Worm (Caenorhabditis elegans) whole organism, mixed stage, embryonic: Measurements from ENCODE around the gene oig-2.

Experiments used
- bed-3 ChIP-seq: fragments of 200-800 bp; sonication (Bioruptor generic); optimal IDR thresholded peaks from 3 replicates; lab custom pipeline; 2018; ENCODE audit warnings: mild to moderate bottlenecking, missing genetic modification characterization, moderate library complexity, missing compliant biosample characterization
- blmp-1 ChIP-seq: fragments of 150-350 bp; optimal IDR thresholded peaks from 2 replicates; lab custom pipeline; 2014; ENCODE audit warnings: missing biosample characterization, missing genetic modification characterization
- ceh-39 ChIP-seq: fragments of 150-350 bp; optimal IDR thresholded peaks from 2 replicates; lab custom pipeline; 2014; ENCODE audit warnings: missing biosample characterization, missing genetic modification characterization
- ceh-43 ChIP-seq: fragments of 200-800 bp; sonication (Bioruptor generic); optimal IDR thresholded peaks from 2 replicates; lab custom pipeline; 2018; ENCODE audit warnings: mild to moderate bottlenecking, missing genetic modification characterization, moderate library complexity, missing compliant biosample characterization
- ceh-83 ChIP-seq: fragments of 200-800 bp; sonication (Bioruptor generic); optimal IDR thresholded peaks from 2 replicates; lab custom pipeline; 2018; ENCODE audit warnings: mild to moderate bottlenecking, missing genetic modification characterization, missing compliant biosample characterization
- cnd-1 ChIP-seq: fragments of 200-800 bp; sonication (Bioruptor generic); optimal IDR thresholded peaks from 2 replicates; lab custom pipeline; 2018; ENCODE audit warnings: mild to moderate bottlenecking, missing genetic modification characterization, missing compliant biosample characterization
- elt-1 ChIP-seq: sonication (generic microtip); optimal IDR thresholded peaks from 2 replicates; lab custom pipeline; 2017; ENCODE audit warnings: missing genetic modification characterization, mild to moderate bottlenecking, missing compliant biosample characterization, antibody characterized with exemption, moderate library complexity, borderline replicate concordance; ENCODE audit not compliant: insufficient read depth
- elt-3 ChIP-seq: fragments of 150-350 bp; optimal IDR thresholded peaks from 2 replicates; lab custom pipeline; 2014; ENCODE audit warnings: missing biosample characterization, missing genetic modification characterization
- flh-1 ChIP-seq: fragments of 200-800 bp; sonication (Bioruptor generic); optimal IDR thresholded peaks from 2 replicates; lab custom pipeline; 2018; ENCODE audit warnings: mild to moderate bottlenecking, missing genetic modification characterization, moderate library complexity, missing compliant biosample characterization
- ham-2 ChIP-seq: fragments of 200-800 bp; sonication (Bioruptor generic); optimal IDR thresholded peaks from 2 replicates; lab custom pipeline; 2018; ENCODE audit warnings: mild to moderate bottlenecking, missing genetic modification characterization, missing compliant biosample characterization
- hlh-1 ChIP-seq: fragments of 150-350 bp; optimal IDR thresholded peaks from 2 replicates; lab custom pipeline; 2014; ENCODE audit warnings: missing biosample characterization, missing genetic modification reagents, missing genetic modification characterization
- lin-13 ChIP-seq: fragments of 150-350 bp; optimal IDR thresholded peaks from 2 replicates; lab custom pipeline; 2014; ENCODE audit warnings: missing biosample characterization, missing genetic modification characterization
- lin-32 ChIP-seq: fragments of 200-800 bp; sonication (Bioruptor generic); optimal IDR thresholded peaks from 2 replicates; lab custom pipeline; 2018; ENCODE audit warnings: mild to moderate bottlenecking, missing genetic modification characterization, missing compliant biosample characterization
- lsy-2 ChIP-seq: fragments of 150-350 bp; optimal IDR thresholded peaks from 2 replicates; lab custom pipeline; 2014; ENCODE audit warnings: missing biosample characterization, missing genetic modification characterization
- mab-5 ChIP-seq: fragments of 150-350 bp; optimal IDR thresholded peaks from 2 replicates; lab custom pipeline; 2014; ENCODE audit warnings: missing biosample characterization, missing genetic modification characterization
- mep-1 ChIP-seq: fragments of 150-350 bp; optimal IDR thresholded peaks from 2 replicates; lab custom pipeline; 2017; ENCODE audit warnings: missing biosample characterization, missing genetic modification reagents, missing genetic modification characterization, inconsistent platforms
- mls-2 ChIP-seq: sonication (generic microtip); optimal IDR thresholded peaks from 2 replicates; lab custom pipeline; 2016; ENCODE audit warnings: mild to moderate bottlenecking, missing genetic modification characterization, moderate library complexity, missing compliant biosample characterization
- nhr-12 ChIP-seq: fragments of 150-350 bp; optimal IDR thresholded peaks from 2 replicates; lab custom pipeline; 2014; ENCODE audit warnings: missing biosample characterization, missing genetic modification characterization
- nhr-2 ChIP-seq: fragments of 150-350 bp; optimal IDR thresholded peaks from 2 replicates; lab custom pipeline; 2014; ENCODE audit warnings: missing biosample characterization, missing genetic modification characterization
- nhr-237 ChIP-seq: fragments of 150-350 bp; optimal IDR thresholded peaks from 2 replicates; lab custom pipeline; 2014; ENCODE audit warnings: missing biosample characterization, missing genetic modification characterization
- sem-2 ChIP-seq: fragments of 200-800 bp; sonication (Bioruptor generic); optimal IDR thresholded peaks from 2 replicates; lab custom pipeline; 2018; ENCODE audit warnings: mild to moderate bottlenecking, missing genetic modification characterization, missing compliant biosample characterization
- snpc-4 ChIP-seq: fragments of 150-350 bp; optimal IDR thresholded peaks from 2 replicates; lab custom pipeline; 2014; ENCODE audit warnings: missing biosample characterization, missing genetic modification characterization
- sptf-1 ChIP-seq: sonication (generic microtip); optimal IDR thresholded peaks from 2 replicates; lab custom pipeline; 2017; ENCODE audit warnings: mild to moderate bottlenecking, missing genetic modification characterization, moderate library complexity, missing compliant biosample characterization
- tbx-8 ChIP-seq: fragments of 200-800 bp; sonication (Bioruptor generic); optimal IDR thresholded peaks from 2 replicates; lab custom pipeline; 2018; ENCODE audit warnings: mild to moderate bottlenecking, missing genetic modification characterization, moderate library complexity, missing compliant biosample characterization
- unc-120 ChIP-seq: sonication (generic microtip); optimal IDR thresholded peaks from 2 replicates; lab custom pipeline; 2017; ENCODE audit warnings: missing genetic modification characterization, missing compliant biosample characterization; ENCODE audit not compliant: poor library complexity, severe bottlenecking
- unc-39 ChIP-seq: fragments of 150-350 bp; optimal IDR thresholded peaks from 2 replicates; lab custom pipeline; 2014; ENCODE audit warnings: missing biosample characterization, missing genetic modification characterization
- unc-62 ChIP-seq: fragments of 150-350 bp; optimal IDR thresholded peaks from 2 replicates; lab custom pipeline; 2014; ENCODE audit warnings: missing biosample characterization, missing genetic modification reagents, missing genetic modification characterization
- zip-8 ChIP-seq: fragments of 150-350 bp; optimal IDR thresholded peaks from 2 replicates; lab custom pipeline; 2014; ENCODE audit warnings: missing biosample characterization, missing genetic modification characterization
- ztf-11 ChIP-seq: fragments of 150-350 bp; optimal IDR thresholded peaks from 2 replicates; lab custom pipeline; 2014; ENCODE audit warnings: missing biosample characterization, missing genetic modification characterization

Gene oig-2

ce11 chrII:12990964-12991593 lies 16.9 kb downstream of the oig-2 start:
- TF ChIP-seq cnd-1 (tag; lab: Kevin White, UChicago) (peak; percentile 61), hlh-1 (tag; lab: Kevin White, UChicago) (peak; percentile 2), unc-120 (tag; lab: Kevin White, UChicago) (no peak), ztf-11 (tag; lab: Kevin White, UChicago) (peak; percentile 19), sem-2 (GFP tag; lab: Kevin White, UChicago) (no peak), lin-32 (GFP tag; lab: Kevin White, UChicago) (peak; percentile 96), nhr-2 (tag; lab: Kevin White, UChicago) (peak; percentile 74), ham-2 (GFP tag; lab: Kevin White, UChicago) (no peak), lsy-2 (tag; lab: Kevin White, UChicago) (no peak), zip-8 (tag; lab: Kevin White, UChicago) (peak; percentile 32), elt-1 (tag; lab: Kevin White, UChicago) (no peak)
- TF ChIP-seq, all 35 proteins: peak for 6

DNA sequence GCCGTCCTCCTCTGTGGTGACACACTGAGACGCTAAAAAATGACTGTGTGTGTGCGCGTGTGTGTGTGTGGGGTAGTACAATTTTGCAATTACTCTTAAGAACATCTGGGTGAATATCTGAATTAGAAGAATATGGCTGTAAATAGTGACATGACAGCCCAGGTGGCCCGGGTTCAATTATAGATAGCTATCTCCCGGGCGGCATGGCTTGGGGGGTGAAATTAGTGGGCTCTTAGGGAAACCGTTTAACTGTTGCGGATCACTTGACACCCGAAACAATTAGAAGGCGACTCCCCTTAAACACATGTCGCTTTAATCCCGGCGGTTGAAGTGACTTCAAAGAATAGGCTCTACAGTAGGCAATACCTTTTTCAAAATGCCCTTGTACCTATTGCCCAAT lies 17.8 kb downstream of the oig-2 start:
- TF ChIP-seq ceh-43 (GFP tag; lab: Kevin White, UChicago): peak; percentile 36
- TF ChIP-seq hlh-1 (tag; lab: Kevin White, UChicago): no peak
- TF ChIP-seq nhr-2 (tag; lab: Kevin White, UChicago): peak; percentile 67

DNA sequence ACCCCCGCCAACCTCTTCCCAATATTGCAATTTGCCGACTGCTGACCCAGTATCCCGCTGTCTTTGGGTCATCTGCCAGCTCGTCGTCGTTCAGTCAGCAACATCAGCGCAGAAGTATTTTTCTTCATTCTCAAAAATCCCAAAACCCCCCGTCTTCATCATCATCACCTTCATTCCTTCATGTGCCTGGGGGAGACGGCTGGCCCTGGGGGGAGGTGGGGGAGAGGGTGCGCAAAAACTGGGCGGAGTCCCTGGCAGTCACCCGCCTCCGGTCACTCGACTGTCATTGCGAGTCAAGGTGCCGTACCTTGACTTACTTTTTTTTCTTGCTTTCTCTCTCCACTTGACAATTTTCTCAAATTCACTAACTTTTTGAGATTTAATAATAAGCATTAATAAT lies 20.2 kb downstream of the oig-2 start:
- TF ChIP-seq sem-2 (GFP tag; lab: Kevin White, UChicago) (no peak), elt-1 (tag; lab: Kevin White, UChicago) (no peak), lin-13 (tag; lab: Kevin White, UChicago) (no peak), hlh-1 (tag; lab: Kevin White, UChicago) (no peak), ceh-43 (GFP tag; lab: Kevin White, UChicago) (no peak), sptf-1 (tag; lab: Kevin White, UChicago) (no peak), unc-39 (tag; lab: Kevin White, UChicago) (no peak), blmp-1 (no peak), ceh-39 (tag; lab: Kevin White, UChicago) (no peak)

ce11 chrII:12985813-12986212 lies 22.2 kb downstream of the oig-2 start:
- no peak for TF ChIP-seq bed-3 (GFP tag; lab: Kevin White, UChicago)
- peak; percentile 40 for TF ChIP-seq cnd-1 (tag; lab: Kevin White, UChicago)
- no peak for TF ChIP-seq elt-3
- no peak for TF ChIP-seq sptf-1 (tag; lab: Kevin White, UChicago)
- TF ChIP-seq nhr-237: no peak
- TF ChIP-seq nhr-12 (tag; lab: Kevin White, UChicago): no peak
- no peak for TF ChIP-seq tbx-8 (GFP tag; lab: Kevin White, UChicago)
- TF ChIP-seq mep-1 (tag; lab: Kevin White, UChicago): no peak
- TF ChIP-seq sem-2 (GFP tag; lab: Kevin White, UChicago): no peak
- TF ChIP-seq nhr-2 (tag; lab: Kevin White, UChicago): peak; percentile 98
- no peak for TF ChIP-seq blmp-1
- no peak for TF ChIP-seq flh-1 (GFP tag; lab: Kevin White, UChicago)
- TF ChIP-seq elt-1 (tag; lab: Kevin White, UChicago): peak; percentile 13
- TF ChIP-seq unc-120 (tag; lab: Kevin White, UChicago): no peak
- peak; percentile 27 for TF ChIP-seq ceh-39 (tag; lab: Kevin White, UChicago)
- no peak for TF ChIP-seq lin-13 (tag; lab: Kevin White, UChicago)
- no peak for TF ChIP-seq ceh-83 (GFP tag; lab: Kevin White, UChicago)
- no peak for TF ChIP-seq mab-5 (tag; lab: Kevin White, UChicago)
- no peak for TF ChIP-seq unc-62
- TF ChIP-seq ham-2 (GFP tag; lab: Kevin White, UChicago): no peak
- TF ChIP-seq unc-39 (tag; lab: Kevin White, UChicago): no peak
- no peak for TF ChIP-seq lin-32 (GFP tag; lab: Kevin White, UChicago)
- no peak for TF ChIP-seq snpc-4
- no peak for TF ChIP-seq mls-2 (tag; lab: Kevin White, UChicago)
- peak; percentile 60 for TF ChIP-seq hlh-1 (tag; lab: Kevin White, UChicago)
- peak; percentile 80 for TF ChIP-seq zip-8 (tag; lab: Kevin White, UChicago)
